Fruit fly (Drosophila melanogaster): ENCODE measurements around the gene CG6420.
A peak's percentile ranks its signal among the peaks of the same experiment; 100 is the strongest.

CG6420 gene

DNA sequence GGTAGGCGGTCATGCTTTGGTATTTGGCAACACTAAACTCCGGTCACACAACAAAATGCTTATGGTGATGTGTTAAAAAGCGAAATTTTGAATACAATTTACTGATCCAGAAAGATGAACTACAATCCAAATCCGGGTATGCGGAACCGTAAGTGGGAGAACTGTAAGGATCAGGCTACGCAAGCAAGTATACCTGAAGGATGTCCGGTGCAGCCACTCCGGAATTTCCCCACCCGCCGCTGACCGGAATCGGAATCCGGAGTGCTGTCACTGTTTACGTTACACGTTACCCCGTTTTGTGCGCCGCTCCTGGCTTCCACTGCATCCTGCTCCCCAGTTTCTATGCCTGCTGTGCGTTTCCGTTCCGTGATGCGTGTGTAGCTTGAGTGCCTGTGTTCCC lies 7.2 kb downstream of the CG6420 start, which contains the start of gene Yif1:
Yif1 (plus strand) TSS at position 8 of the 400 bp plus-strand sequence.
- TF ChIP-seq fd96Ca (GFP tag; IDR thresholded peaks at IDR 0.05): 0 out of 3 replicates have a peak, but pooled peaks have one; percentile 8
- TF ChIP-seq Pif1B (GFP tag; optimal IDR thresholded peaks at IDR 0.05): no peak

DNA sequence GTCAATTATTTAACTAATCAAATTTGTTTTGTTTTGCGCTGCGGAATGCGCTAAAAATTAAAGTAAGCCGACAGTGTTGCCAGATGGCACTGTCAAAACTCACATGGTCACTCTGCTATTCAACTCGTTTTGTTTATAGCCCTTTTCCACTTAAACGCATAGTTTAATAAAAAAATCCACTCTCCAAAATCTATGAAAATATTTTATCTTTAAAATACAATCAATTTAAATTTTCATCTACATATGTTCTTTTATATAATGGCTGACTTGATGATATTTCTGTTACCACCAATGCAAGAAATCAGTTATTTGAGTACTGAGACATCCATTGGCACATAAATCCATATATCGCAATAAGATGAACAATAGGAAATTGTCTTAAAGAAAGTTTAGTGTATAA lies 7.7 kb downstream of the CG6420 start, which contains the start of gene CG6425:
CG6425 (minus strand) TSS at position 95 of the 400 bp plus-strand sequence.
- TF ChIP-seq CG15710 (tag; optimal IDR thresholded peaks at IDR 0.05): peak; percentile 54
- peak; percentile 12 for TF ChIP-seq CG9948 (tag; optimal IDR thresholded peaks at IDR 0.05)
- TF ChIP-seq CG32121 (GFP tag; IDR thresholded peaks at IDR 0.05): no peak
- TF ChIP-seq CG4496 (GFP tag; IDR thresholded peaks at IDR 0.05): 0 out of 3 replicates have a peak, but pooled peaks have one; percentile 21
- TF ChIP-seq fd96Ca (GFP tag; IDR thresholded peaks at IDR 0.05): no peak
- TF ChIP-seq CG10348 (GFP tag; IDR thresholded peaks at IDR 0.05): no peak
- peak; percentile 13 for TF ChIP-seq CG34367 (tag; optimal IDR thresholded peaks at IDR 0.05)
- TF ChIP-seq EcR (GFP tag; optimal IDR thresholded peaks at IDR 0.05): no peak
- TF ChIP-seq CG8159 (tag; optimal IDR thresholded peaks at IDR 0.05): peak; percentile 31
- no peak for TF ChIP-seq Snoo (tag; optimal IDR thresholded peaks at IDR 0.05)
- TF ChIP-seq CG13204 (GFP tag; optimal IDR thresholded peaks at IDR 0.05): no peak
- no peak for TF ChIP-seq CG8301 (tag; optimal IDR thresholded peaks at IDR 0.05)
- no peak for TF ChIP-seq Ets98B (GFP tag; IDR thresholded peaks at IDR 0.05)
- no peak for TF ChIP-seq Pif1B (GFP tag; optimal IDR thresholded peaks at IDR 0.05)
- no peak for TF ChIP-seq CG12605 (GFP tag; IDR thresholded peaks at IDR 0.05)
- no peak for TF ChIP-seq rn (GFP tag; IDR thresholded peaks at IDR 0.05)
- no peak for TF ChIP-seq Pif1A (GFP tag; optimal IDR thresholded peaks at IDR 0.05)
- no peak for TF ChIP-seq CG14655 (GFP tag; optimal IDR thresholded peaks at IDR 0.05)
- peak; percentile 23 for TF ChIP-seq CG17806 (tag; optimal IDR thresholded peaks at IDR 0.05)
- TF ChIP-seq D1 (tag; optimal IDR thresholded peaks at IDR 0.05): no peak
- no peak for TF ChIP-seq gl (tag; optimal IDR thresholded peaks at IDR 0.05)

DNA sequence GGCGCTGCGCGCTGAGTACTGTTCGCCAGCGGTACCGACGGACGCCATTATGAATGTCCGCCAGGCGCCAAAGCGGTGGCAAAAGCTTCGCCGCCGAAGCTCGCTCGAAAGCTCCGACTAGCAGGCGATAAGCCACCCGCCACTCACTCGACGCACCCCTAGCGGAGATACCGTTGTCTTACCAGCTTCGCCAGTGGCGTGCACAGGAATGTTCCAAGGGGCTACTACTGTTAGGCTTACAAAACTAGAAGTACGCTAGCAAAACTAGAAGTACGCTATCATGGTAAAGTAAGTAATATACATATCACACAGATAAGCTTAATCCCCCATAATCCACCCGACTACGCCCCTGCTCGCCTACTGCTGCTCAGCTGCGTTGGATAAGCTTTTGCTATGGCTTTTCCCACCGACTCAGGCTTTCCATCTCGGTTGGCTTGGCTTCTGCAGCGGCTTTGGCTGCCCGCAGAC lies 10.9 kb downstream of the CG6420 start, which contains the start of gene amon:
amon (minus strand) TSS at position 51 of the 468 bp plus-strand sequence.
- TF ChIP-seq CG14655 (GFP tag; optimal IDR thresholded peaks at IDR 0.05) (peak; percentile 94), Pif1B (GFP tag; optimal IDR thresholded peaks at IDR 0.05) (peak; percentile 93), CG15710 (tag; optimal IDR thresholded peaks at IDR 0.05) (peak; percentile 97), CG8159 (tag; optimal IDR thresholded peaks at IDR 0.05) (peak; percentile 96), CG9948 (tag; optimal IDR thresholded peaks at IDR 0.05) (peak; percentile 93), CG34367 (tag; optimal IDR thresholded peaks at IDR 0.05) (peak; percentile 95), CG10348 (GFP tag; IDR thresholded peaks at IDR 0.05) (peak; percentile 93), CG13204 (GFP tag; optimal IDR thresholded peaks at IDR 0.05) (peak; percentile 91), CG8301 (tag; optimal IDR thresholded peaks at IDR 0.05) (peak; percentile 94), Ets98B (GFP tag; IDR thresholded peaks at IDR 0.05) (peak; percentile 98), CG12605 (GFP tag; IDR thresholded peaks at IDR 0.05) (peak; percentile 96), CG32121 (GFP tag; IDR thresholded peaks at IDR 0.05) (peak; percentile 98), Pif1A (GFP tag; optimal IDR thresholded peaks at IDR 0.05) (peak; percentile 97), rn (GFP tag; IDR thresholded peaks at IDR 0.05) (peak; percentile 96), Snoo (tag; optimal IDR thresholded peaks at IDR 0.05) (peak; percentile 94), CG17806 (tag; optimal IDR thresholded peaks at IDR 0.05) (peak; percentile 95), CG4496 (GFP tag; IDR thresholded peaks at IDR 0.05) (peak; percentile 99), D1 (tag; optimal IDR thresholded peaks at IDR 0.05) (no peak), EcR (GFP tag; optimal IDR thresholded peaks at IDR 0.05) (no peak), fd96Ca (GFP tag; IDR thresholded peaks at IDR 0.05) (peak; percentile 99), gl (tag; optimal IDR thresholded peaks at IDR 0.05) (peak; percentile 94)

DNA sequence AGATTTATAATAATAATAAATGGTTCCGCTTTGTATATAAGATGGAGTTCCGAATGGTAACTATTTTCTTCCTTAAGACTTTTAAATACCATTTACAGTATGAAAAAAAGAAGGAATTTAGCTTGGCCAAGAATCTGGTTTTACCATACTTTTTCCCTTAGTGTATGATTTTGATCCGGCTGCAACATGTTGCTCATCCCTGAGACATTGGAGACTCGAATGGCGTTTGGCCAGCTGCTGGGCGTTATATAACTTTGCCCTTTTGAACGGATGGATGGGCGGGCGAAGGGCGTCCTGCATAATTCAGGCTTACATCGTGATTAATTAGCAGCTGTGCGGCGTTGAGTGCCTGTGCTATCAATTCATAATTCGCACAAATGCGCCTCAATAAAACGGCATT lies 20.7 kb downstream of the CG6420 start:
- TF ChIP-seq Snoo (tag; optimal IDR thresholded peaks at IDR 0.05): no peak
- TF ChIP-seq D1 (tag; optimal IDR thresholded peaks at IDR 0.05): no peak
- no peak for TF ChIP-seq fd96Ca (GFP tag; IDR thresholded peaks at IDR 0.05)
- no peak for TF ChIP-seq CG34367 (tag; optimal IDR thresholded peaks at IDR 0.05)
- no peak for TF ChIP-seq CG14655 (GFP tag; optimal IDR thresholded peaks at IDR 0.05)
- no peak for TF ChIP-seq CG17806 (tag; optimal IDR thresholded peaks at IDR 0.05)
- TF ChIP-seq rn (GFP tag; IDR thresholded peaks at IDR 0.05): no peak
- TF ChIP-seq CG12605 (GFP tag; IDR thresholded peaks at IDR 0.05): no peak
- no peak for TF ChIP-seq CG9948 (tag; optimal IDR thresholded peaks at IDR 0.05)
- no peak for TF ChIP-seq EcR (GFP tag; optimal IDR thresholded peaks at IDR 0.05)
- TF ChIP-seq Pif1A (GFP tag; optimal IDR thresholded peaks at IDR 0.05): no peak
- no peak for TF ChIP-seq Pif1B (GFP tag; optimal IDR thresholded peaks at IDR 0.05)
- no peak for TF ChIP-seq CG4496 (GFP tag; IDR thresholded peaks at IDR 0.05)
- TF ChIP-seq CG15710 (tag; optimal IDR thresholded peaks at IDR 0.05): no peak
- TF ChIP-seq CG32121 (GFP tag; IDR thresholded peaks at IDR 0.05): no peak
- TF ChIP-seq gl (tag; optimal IDR thresholded peaks at IDR 0.05): no peak
- TF ChIP-seq Ets98B (GFP tag; IDR thresholded peaks at IDR 0.05): no peak
- TF ChIP-seq CG8301 (tag; optimal IDR thresholded peaks at IDR 0.05): no peak
- no peak for TF ChIP-seq CG10348 (GFP tag; IDR thresholded peaks at IDR 0.05)
- TF ChIP-seq CG8159 (tag; optimal IDR thresholded peaks at IDR 0.05): no peak

DNA sequence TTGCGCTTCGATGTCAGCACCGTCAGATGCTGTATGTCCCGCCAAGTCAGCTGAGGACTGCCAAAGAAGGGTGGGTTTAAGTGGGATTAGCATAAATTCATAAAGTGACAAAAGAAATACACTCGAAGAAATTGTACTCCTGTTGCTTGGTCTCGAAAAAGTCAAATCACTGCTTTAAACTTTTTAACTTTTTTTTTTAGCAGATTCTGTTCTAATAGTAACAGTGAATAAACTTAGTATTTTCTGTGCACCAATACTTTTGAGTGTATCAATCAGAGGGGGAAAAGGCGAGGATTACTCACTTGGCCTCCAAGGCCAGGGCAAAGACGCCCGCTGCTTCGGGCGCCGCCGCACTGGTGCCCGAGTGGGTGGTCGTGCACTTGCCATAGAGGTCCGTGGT lies 24.9 kb downstream of the CG6420 start:
- TF ChIP-seq CG34367 (tag; optimal IDR thresholded peaks at IDR 0.05) (no peak), fd96Ca (GFP tag; IDR thresholded peaks at IDR 0.05) (no peak), CG14655 (GFP tag; optimal IDR thresholded peaks at IDR 0.05) (no peak), gl (tag; optimal IDR thresholded peaks at IDR 0.05) (no peak)

DNA sequence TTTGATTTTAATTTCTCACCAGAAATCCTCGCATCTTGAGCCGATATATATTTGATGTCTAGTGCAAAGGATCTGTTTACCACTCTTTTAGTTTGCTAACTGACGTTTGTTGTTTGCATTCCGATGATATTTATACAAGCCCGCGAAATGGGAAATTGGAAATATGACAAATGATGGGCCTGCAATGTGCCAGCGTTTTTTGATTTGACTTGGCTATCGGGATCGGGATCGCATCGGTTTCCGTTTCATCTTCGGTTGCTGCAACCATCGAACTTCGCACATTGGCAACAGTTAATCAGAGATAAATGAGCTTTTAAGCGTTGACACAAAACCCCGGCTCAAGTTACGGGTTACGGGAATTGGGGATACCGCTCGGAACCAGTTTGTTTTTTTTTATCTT lies 31.5 kb downstream of the CG6420 start, which contains the start of gene TwdlQ:
TwdlQ (minus strand) TSS at position 101 of the 400 bp plus-strand sequence.
- TF ChIP-seq CG32121 (GFP tag; IDR thresholded peaks at IDR 0.05): no peak
- TF ChIP-seq EcR (GFP tag; optimal IDR thresholded peaks at IDR 0.05): no peak

All from whole organism, pupa.